Worm (Caenorhabditis elegans) whole organism, young adult: ENCODE results near the gene ZK938.11.

Experiments
- K12H6.12 ChIP-seq: fragments of 200-800 bp; sonication (Bioruptor generic); optimal IDR thresholded peaks from 2 replicates; lab custom pipeline; 2018; ENCODE audit warnings: mild to moderate bottlenecking, missing genetic modification characterization, missing compliant biosample characterization
- chd-7 ChIP-seq: sonication (generic microtip); optimal IDR thresholded peaks from 2 replicates; lab custom pipeline; 2016; ENCODE audit warnings: mild to moderate bottlenecking, missing genetic modification characterization, moderate library complexity, missing compliant biosample characterization

ce11 chrII:9880826-9881225 is 40.6 kb upstream of the ZK938.11 start, which contains the start of gene C08H9.15:
- no peak for TF ChIP-seq K12H6.12
- TF ChIP-seq chd-7 (tag; lab: Kevin White, UChicago) = no peak
